Fruit fly (Drosophila melanogaster) whole organism, embryonic: ENCODE results near the gene AP-1-2beta.

ENCODE experiments used
- Awh ChIP-seq: fragments of 200-800 bp; sonication (Bioruptor generic); IDR thresholded peaks from 2 replicates; pipeline ENCODE4, ENCODE4 v1.3.6; 2022; ENCODE audit warnings: missing biosample characterization, missing genetic modification characterization
- CG10366 ChIP-seq: fragments of 200-800 bp; sonication (Bioruptor generic); IDR thresholded peaks from 2 replicates; pipeline ENCODE4 v1.3.6; 2022; ENCODE audit warnings: missing biosample characterization, missing genetic modification characterization
- CG10979 ChIP-seq: fragments of 200-800 bp; sonication (Bioruptor generic); optimal IDR thresholded peaks from 2 replicates; lab custom pipeline; 2018; ENCODE audit warnings: missing biosample characterization, mild to moderate bottlenecking, missing genetic modification characterization, moderate library complexity
- CG11093 ChIP-seq: fragments of 200-800 bp; sonication (Bioruptor generic); IDR thresholded peaks from 3 replicates; pipeline ENCODE4 v1.3.6; 2022; ENCODE audit warnings: missing biosample characterization, missing genetic modification characterization
- CG11398 ChIP-seq: fragments of 200-800 bp; sonication (Bioruptor generic); optimal IDR thresholded peaks from 2 replicates; lab custom pipeline; 2016; ENCODE audit warnings: missing biosample characterization, missing genetic modification characterization
- CG11456 ChIP-seq: fragments of 200-800 bp; sonication (Bioruptor generic); IDR thresholded peaks from 3 replicates; pipeline ENCODE4 v1.3.6; 2022; ENCODE audit warnings: missing biosample characterization, missing genetic modification characterization
- CG12071 ChIP-seq: fragments of 200-800 bp; sonication (Bioruptor generic); optimal IDR thresholded peaks from 3 replicates; lab custom pipeline; 2018; ENCODE audit warnings: missing biosample characterization, mild to moderate bottlenecking, missing genetic modification characterization
- CG1603 ChIP-seq: fragments of 200-800 bp; sonication (Bioruptor generic); optimal IDR thresholded peaks from 2 replicates; lab custom pipeline; 2019; ENCODE audit warnings: missing biosample characterization, mild to moderate bottlenecking, missing genetic modification characterization, moderate library complexity
- CG17186 ChIP-seq: fragments of 200-800 bp; sonication (Bioruptor generic); optimal IDR thresholded peaks from 3 replicates; lab custom pipeline; 2017; ENCODE audit warnings: missing biosample characterization, missing genetic modification reagents, missing genetic modification characterization
- CG1792 ChIP-seq: fragments of 200-800 bp; sonication (Bioruptor generic); optimal IDR thresholded peaks from 2 replicates; lab custom pipeline; 2016; ENCODE audit warnings: missing biosample characterization, missing genetic modification characterization
- CG18262 ChIP-seq: fragments of 200-800 bp; optimal IDR thresholded peaks from 3 replicates; lab custom pipeline; 2019; ENCODE audit warnings: missing biosample characterization, mild to moderate bottlenecking, missing genetic modification characterization, moderate library complexity
- CG1832 ChIP-seq: fragments of 200-800 bp; sonication (Bioruptor generic); optimal IDR thresholded peaks from 2 replicates; lab custom pipeline; 2017; ENCODE audit warnings: missing biosample characterization, mild to moderate bottlenecking, missing genetic modification characterization, inconsistent platforms
- CG34422 ChIP-seq: fragments of 200-800 bp; sonication (Bioruptor generic); IDR thresholded peaks from 3 replicates; pipeline ENCODE4 v1.3.6; 2022; ENCODE audit warnings: missing biosample characterization, missing genetic modification characterization
- CG3838 ChIP-seq: fragments of 200-800 bp; sonication (Bioruptor generic); optimal IDR thresholded peaks from 3 replicates; lab custom pipeline; 2016; ENCODE audit warnings: missing biosample characterization, missing genetic modification characterization
- CG4854 ChIP-seq: fragments of 200-800 bp; sonication (Bioruptor generic); optimal IDR thresholded peaks from 2 replicates; lab custom pipeline; 2016; ENCODE audit warnings: missing biosample characterization, missing genetic modification characterization, inconsistent platforms
- CG6683 ChIP-seq: fragments of 200-800 bp; sonication (Bioruptor generic); optimal IDR thresholded peaks from 2 replicates; lab custom pipeline; 2017; ENCODE audit warnings: missing biosample characterization, mild to moderate bottlenecking, missing genetic modification characterization, missing genetic modification reagents
- CG9727 ChIP-seq: fragments of 200-800 bp; sonication (Bioruptor generic); optimal IDR thresholded peaks from 3 replicates; lab custom pipeline; 2017; ENCODE audit warnings: missing biosample characterization, mild to moderate bottlenecking, missing genetic modification characterization
- D ChIP-seq, 2 experiments: fragments of 200-800 bp in 1 of 2; fragments of >200 bp in 1 of 2; sonication (Bioruptor generic) in 1 of 2; optimal IDR thresholded peaks; 2 replicates in 1 of 2; 3 replicates in 1 of 2; lab custom pipeline; 2017; ENCODE audit warnings: mild to moderate bottlenecking in 1 of 2, missing biosample characterization in 1 of 2, missing genetic modification characterization in 1 of 2, missing genetic modification reagents in 1 of 2
- Dbx ChIP-seq: fragments of 200-800 bp; sonication (Bioruptor generic); IDR thresholded peaks from 3 replicates; pipeline ENCODE4 v1.3.6; 2022; ENCODE audit warnings: missing biosample characterization, missing genetic modification characterization
- HLH3B ChIP-seq: fragments of 200-800 bp; sonication (Bioruptor generic); IDR thresholded peaks from 2 replicates; pipeline ENCODE4 v1.3.6; 2022; ENCODE audit warnings: missing biosample characterization, missing genetic modification characterization
- HLHmδ ChIP-seq: fragments of 200-800 bp; sonication (Bioruptor generic); optimal IDR thresholded peaks from 2 replicates; lab custom pipeline; 2018; ENCODE audit warnings: missing biosample characterization, mild to moderate bottlenecking, missing genetic modification characterization, moderate library complexity
- Hr3 ChIP-seq: fragments of 200-800 bp; sonication (Bioruptor generic); optimal IDR thresholded peaks from 3 replicates; lab custom pipeline; 2016; ENCODE audit warnings: missing biosample characterization, missing genetic modification characterization
- MBD-R2 ChIP-seq: fragments of 200-800 bp; sonication (Bioruptor generic); IDR thresholded peaks from 2 replicates; pipeline ENCODE4 v1.3.6; 2022; ENCODE audit warnings: missing biosample characterization, missing genetic modification characterization
- MTF-1 ChIP-seq: fragments of 200-800 bp; sonication (Bioruptor generic); optimal IDR thresholded peaks from 2 replicates; lab custom pipeline; 2018; ENCODE audit warnings: missing biosample characterization, mild to moderate bottlenecking, missing genetic modification characterization, borderline replicate concordance
- Mad ChIP-seq: fragments of 200-800 bp; sonication (Bioruptor generic); optimal IDR thresholded peaks from 2 replicates; lab custom pipeline; 2016; ENCODE audit warnings: missing biosample characterization, missing genetic modification characterization
- Meics ChIP-seq: fragments of 200-800 bp; sonication (Bioruptor generic); optimal IDR thresholded peaks from 2 replicates; lab custom pipeline; 2017; ENCODE audit warnings: missing biosample characterization, mild to moderate bottlenecking, missing genetic modification characterization
- NfI ChIP-seq: fragments of 200-800 bp; sonication (Bioruptor generic); optimal IDR thresholded peaks from 3 replicates; lab custom pipeline; 2018; ENCODE audit warnings: missing biosample characterization, mild to moderate bottlenecking, missing genetic modification characterization, moderate library complexity
- PHDP ChIP-seq: fragments of 200-800 bp; sonication (Bioruptor generic); optimal IDR thresholded peaks from 3 replicates; lab custom pipeline; 2018; ENCODE audit warnings: missing biosample characterization, mild to moderate bottlenecking, missing genetic modification characterization, moderate library complexity
- Xbp1 ChIP-seq: fragments of 200-800 bp; sonication (Bioruptor generic); optimal IDR thresholded peaks from 3 replicates; lab custom pipeline; 2016; ENCODE audit warnings: missing biosample characterization, mild to moderate bottlenecking, missing genetic modification characterization
- abd-A ChIP-seq: fragments of 200-800 bp; sonication (Bioruptor generic); optimal IDR thresholded peaks from 3 replicates; lab custom pipeline; 2019; ENCODE audit warnings: missing biosample characterization, mild to moderate bottlenecking, missing genetic modification characterization, moderate library complexity
- caup ChIP-seq: fragments of 200-800 bp; sonication (Bioruptor generic); optimal IDR thresholded peaks from 3 replicates; lab custom pipeline; 2017; ENCODE audit warnings: missing biosample characterization, mild to moderate bottlenecking, missing genetic modification characterization, moderate library complexity; ENCODE audit not compliant: severe bottlenecking
- dm ChIP-seq: fragments of 200-800 bp; sonication (Bioruptor generic); optimal IDR thresholded peaks from 3 replicates; lab custom pipeline; 2016; ENCODE audit warnings: missing biosample characterization, missing genetic modification characterization
- dysf ChIP-seq: fragments of 200-800 bp; sonication (Bioruptor generic); IDR thresholded peaks from 3 replicates; pipeline ENCODE4 v1.3.6; 2022; ENCODE audit warnings: missing biosample characterization, missing genetic modification characterization
- exex ChIP-seq: fragments of 200-800 bp; sonication (Bioruptor generic); optimal IDR thresholded peaks from 4 replicates; lab custom pipeline; 2018; ENCODE audit warnings: missing biosample characterization, mild to moderate bottlenecking, missing genetic modification characterization, moderate library complexity
- gem ChIP-seq: fragments of 200-800 bp; sonication (Bioruptor generic); optimal IDR thresholded peaks from 2 replicates; lab custom pipeline; 2019; ENCODE audit warnings: missing biosample characterization, mild to moderate bottlenecking, missing genetic modification characterization, moderate library complexity
- hb ChIP-seq: fragments of 200-800 bp; sonication (Bioruptor generic); IDR thresholded peaks from 3 replicates; pipeline ENCODE4 v1.3.6; 2022; ENCODE audit warnings: missing biosample characterization, missing genetic modification characterization; ENCODE audit not compliant: partially characterized antibody
- hbn ChIP-seq: fragments of 200-800 bp; sonication (Bioruptor generic); IDR thresholded peaks from 2 replicates; pipeline ENCODE4 v1.3.6; 2022; ENCODE audit warnings: missing biosample characterization, missing genetic modification characterization; ENCODE audit not compliant: partially characterized antibody
- her ChIP-seq: fragments of 200-800 bp; sonication (Bioruptor generic); optimal IDR thresholded peaks from 2 replicates; lab custom pipeline; 2016; ENCODE audit warnings: missing biosample characterization, missing genetic modification characterization
- inv ChIP-seq: fragments of 200-800 bp; sonication (Bioruptor generic); IDR thresholded peaks from 2 replicates; pipeline ENCODE4 v1.3.6; 2022; ENCODE audit warnings: missing biosample characterization, missing genetic modification characterization; ENCODE audit not compliant: partially characterized antibody
- jumu ChIP-seq: fragments of 200-800 bp; sonication (Bioruptor generic); optimal IDR thresholded peaks from 3 replicates; lab custom pipeline; 2016; ENCODE audit warnings: missing biosample characterization, missing genetic modification characterization
- mirr ChIP-seq: fragments of 200-800 bp; sonication (Bioruptor generic); optimal IDR thresholded peaks from 3 replicates; lab custom pipeline; 2018; ENCODE audit warnings: missing biosample characterization, mild to moderate bottlenecking, missing genetic modification characterization
- nau ChIP-seq: fragments of 200-800 bp; sonication (Bioruptor generic); optimal IDR thresholded peaks from 3 replicates; lab custom pipeline; 2017; ENCODE audit warnings: missing biosample characterization, mild to moderate bottlenecking, missing genetic modification characterization, missing genetic modification reagents
- p53 ChIP-seq: fragments of 200-800 bp; sonication (Bioruptor generic); optimal IDR thresholded peaks from 2 replicates; lab custom pipeline; 2016; ENCODE audit warnings: missing biosample characterization, missing genetic modification characterization
- pb ChIP-seq: fragments of 200-800 bp; sonication (Bioruptor generic); optimal IDR thresholded peaks from 3 replicates; lab custom pipeline; 2016; ENCODE audit warnings: missing biosample characterization, missing genetic modification characterization
- pzg ChIP-seq: fragments of 200-800 bp; sonication (Bioruptor generic); optimal IDR thresholded peaks from 3 replicates; lab custom pipeline; 2018; ENCODE audit warnings: missing biosample characterization, mild to moderate bottlenecking, missing genetic modification characterization, moderate library complexity
- scrt ChIP-seq: fragments of 200-800 bp; sonication (Bioruptor generic); optimal IDR thresholded peaks from 2 replicates; lab custom pipeline; 2018; ENCODE audit warnings: missing biosample characterization, mild to moderate bottlenecking, missing genetic modification characterization, moderate library complexity
- stc ChIP-seq: fragments of 200-800 bp; sonication (Bioruptor generic); IDR thresholded peaks from 2 replicates; pipeline ENCODE4 v1.3.6; 2022; ENCODE audit warnings: missing biosample characterization, missing genetic modification characterization
- sug ChIP-seq: fragments of 200-800 bp; optimal IDR thresholded peaks from 2 replicates; lab custom pipeline; 2019; ENCODE audit warnings: missing biosample characterization, mild to moderate bottlenecking, missing genetic modification characterization, moderate library complexity

AP-1-2beta gene

dm6 chrX:19750626-19751149 is 19.9 kb downstream of the AP-1-2beta start, which contains the start of gene Abcd3 (continued):
- TF ChIP-seq CG18262 (tag; lab: Kevin White, UChicago) = peak; percentile 15
- TF ChIP-seq CG1832 (GFP tag; lab: Kevin White, UChicago) = peak; percentile 87
- peak; percentile 54 for TF ChIP-seq nau (GFP tag; lab: Kevin White, UChicago)
- TF ChIP-seq hb (GFP tag; lab: Robert Waterston, UW) = peak; percentile 67; the same call in 2 of the 3 replicates
- peak; percentile 52 for TF ChIP-seq CG12071 (GFP tag; lab: Kevin White, UChicago)
- peak; percentile 60 for TF ChIP-seq mirr (GFP tag; lab: Kevin White, UChicago)
- TF ChIP-seq inv (GFP tag; lab: Robert Waterston, UW) = peak; percentile 53
- TF ChIP-seq Dbx = peak; percentile 14; the same call in 1 of the 3 replicates
- TF ChIP-seq Xbp1 (GFP tag; lab: Kevin White, UChicago) = peak; percentile 1
- TF ChIP-seq CG1792 (GFP tag; lab: Kevin White, UChicago) = peak; percentile 40
- TF ChIP-seq pb = peak; percentile 4
- peak; percentile 19 for TF ChIP-seq NfI
- no peak for TF ChIP-seq Hr3 (GFP tag; lab: Kevin White, UChicago)
- peak; percentile 50 for TF ChIP-seq p53 (GFP tag; lab: Kevin White, UChicago)
- TF ChIP-seq Awh (GFP tag; lab: Robert Waterston, UW) = 0 out of 2 replicates have a peak, but pooled peaks have one; percentile 42
- peak; percentile 45 for TF ChIP-seq caup
- peak; percentile 70 for TF ChIP-seq CG34422 (GFP tag; lab: Robert Waterston, UW)
- peak; percentile 49 for TF ChIP-seq CG1603 (tag; lab: Kevin White, UChicago)
- TF ChIP-seq CG11398 (GFP tag; lab: Kevin White, UChicago) = no peak
- TF ChIP-seq PHDP (tag; lab: Kevin White, UChicago) = peak; percentile 26
- no peak for TF ChIP-seq CG11093
- peak; percentile 37 for TF ChIP-seq MTF-1 (GFP tag; lab: Kevin White, UChicago)
- peak; percentile 34; the same call in 1 of the 2 replicates for TF ChIP-seq CG10366 (GFP tag; lab: Robert Waterston, UW)
- 0 out of 3 replicates have a peak, but pooled peaks have one; percentile 49 for TF ChIP-seq CG11456 (GFP tag; lab: Robert Waterston, UW)
- peak; percentile 43 for TF ChIP-seq CG10979 (tag; lab: Kevin White, UChicago)
- peak; percentile 22 for TF ChIP-seq HLHmδ (GFP tag; lab: Kevin White, UChicago)
- no peak for TF ChIP-seq gem
- TF ChIP-seq Mad (GFP tag; lab: Kevin White, UChicago) = no peak
- no peak for TF ChIP-seq dysf (GFP tag; lab: Robert Waterston, UW)
- TF ChIP-seq stc (GFP tag; lab: Robert Waterston, UW) = 0 out of 2 replicates have a peak, but pooled peaks have one; percentile 12
- TF ChIP-seq hbn (GFP tag; lab: Robert Waterston, UW) = peak; percentile 51
- no peak for TF ChIP-seq D (optimal IDR thresholded peaks at IDR 0.05; lab: Kevin White, UChicago)
- TF ChIP-seq D (GFP tag; optimal IDR thresholded peaks at IDR 0.05; lab: Kevin White, UChicago) = peak; percentile 32
- TF ChIP-seq scrt = peak; percentile 66
- no peak for TF ChIP-seq abd-A (tag; lab: Kevin White, UChicago)
- peak; percentile 40 for TF ChIP-seq CG17186 (GFP tag; lab: Kevin White, UChicago)
- peak; percentile 30 for TF ChIP-seq jumu (GFP tag; lab: Kevin White, UChicago)
- TF ChIP-seq HLH3B (GFP tag; lab: Robert Waterston, UW) = no peak; the same call in 1 of the 2 replicates
- peak; percentile 76 for TF ChIP-seq dm (GFP tag; lab: Kevin White, UChicago)
- peak; percentile 29 for TF ChIP-seq Meics (GFP tag; lab: Kevin White, UChicago)
- peak; percentile 59 for TF ChIP-seq sug (tag; lab: Kevin White, UChicago)
- no peak for TF ChIP-seq CG4854
- TF ChIP-seq exex (tag; lab: Kevin White, UChicago) = peak; percentile 54
- peak; percentile 55 for TF ChIP-seq her (GFP tag; lab: Kevin White, UChicago)
- TF ChIP-seq pzg (GFP tag; lab: Kevin White, UChicago) = peak; percentile 76
- TF ChIP-seq CG6683 (GFP tag; lab: Kevin White, UChicago) = peak; percentile 24
- TF ChIP-seq MBD-R2 (GFP tag; lab: Robert Waterston, UW) = peak; percentile 50
- peak; percentile 24 for TF ChIP-seq CG9727
- TF ChIP-seq CG3838 (GFP tag; lab: Kevin White, UChicago) = no peak
